2 fruit fly cellular contexts compared by ENCODE assay signal in the genomic region with DNA sequence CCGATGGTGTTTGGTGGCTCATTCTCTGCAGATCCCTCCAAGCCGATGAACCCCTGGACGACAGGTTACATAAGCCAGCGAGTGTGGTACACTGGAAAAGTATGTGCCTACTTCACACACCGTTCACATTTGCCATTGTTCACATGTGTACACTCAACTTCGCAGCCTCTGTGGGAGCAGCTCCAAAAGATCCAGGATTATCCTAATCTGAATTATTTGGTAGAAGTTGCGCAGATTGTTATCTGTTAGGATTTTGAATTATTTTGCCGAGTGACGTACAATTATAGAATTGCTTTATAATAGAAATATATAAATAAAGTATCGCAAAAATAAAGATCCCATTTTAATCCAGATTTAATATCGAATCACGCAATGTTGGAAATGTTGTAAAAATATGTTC.
TF ChIP-seq lines count a peak whose summit lies in the region.

No protein-coding gene starts in this region.

TF ChIP-seq in whole organism, prepupa, 60 proteins besides CTCF, POLR2A, EP300 and RAD21 (continues in another document):
- TF ChIP-seq CG8119 (GFP tag; IDR thresholded peaks at IDR 0.05; lab: Robert Waterston, UW) (peak; percentile 60), CG8632 (GFP tag; optimal IDR thresholded peaks at IDR 0.05; lab: Kevin White, UChicago) (peak; percentile 43), acj6 (GFP tag; optimal IDR thresholded peaks at IDR 0.05; lab: Kevin White, UChicago) (peak; percentile 59), Eip78C (GFP tag; lab: Kevin White, UChicago) (peak; percentile 92), CG31627 (GFP tag; optimal IDR thresholded peaks at IDR 0.05; lab: Kevin White, UChicago) (no peak), CG6163 (GFP tag; IDR thresholded peaks at IDR 0.05; lab: Robert Waterston, UW) (no peak), CG8319 (GFP tag; optimal IDR thresholded peaks at IDR 0.05; lab: Kevin White, UChicago) (peak; percentile 27), lz (GFP tag; optimal IDR thresholded peaks at IDR 0.05; lab: Kevin White, UChicago) (peak; percentile 10), Sox102F (GFP tag; optimal IDR thresholded peaks at IDR 0.05; lab: Kevin White, UChicago) (no peak), Ets21C (GFP tag; optimal IDR thresholded peaks at IDR 0.05; lab: Kevin White, UChicago) (no peak), Ets96B (tag; optimal IDR thresholded peaks at IDR 0.05; lab: Kevin White, UChicago) (peak; percentile 30), fkh (GFP tag; optimal IDR thresholded peaks at IDR 0.05; lab: Kevin White, UChicago) (no peak), svp (GFP tag; lab: Kevin White, UChicago) (peak; percentile 78), Gug (GFP tag; IDR thresholded peaks at IDR 0.05; lab: Robert Waterston, UW) (no peak), fd59A (GFP tag; optimal IDR thresholded peaks at IDR 0.05; lab: Kevin White, UChicago) (no peak), eg (GFP tag; IDR thresholded peaks at IDR 0.05; lab: Robert Waterston, UW) (no peak), dac (GFP tag; optimal IDR thresholded peaks at IDR 0.05; lab: Kevin White, UChicago) (peak; percentile 28), Hr38 (GFP tag; optimal IDR thresholded peaks at IDR 0.05; lab: Kevin White, UChicago) (no peak), Met (GFP tag; optimal IDR thresholded peaks at IDR 0.05; lab: Kevin White, UChicago) (no peak), fd85E (GFP tag; optimal IDR thresholded peaks at IDR 0.05; lab: Kevin White, UChicago) (no peak), CG16779 (tag; optimal IDR thresholded peaks at IDR 0.05; lab: Kevin White, UChicago) (peak; percentile 28), CG10669 (GFP tag; optimal IDR thresholded peaks at IDR 0.05; lab: Kevin White, UChicago) (peak; percentile 41), CG1621 (tag; optimal IDR thresholded peaks at IDR 0.05; lab: Kevin White, UChicago) (no peak), pdm3 (GFP tag; optimal IDR thresholded peaks at IDR 0.05; lab: Kevin White, UChicago) (peak; percentile 52), Hr4 (GFP tag; optimal IDR thresholded peaks at IDR 0.05; lab: Kevin White, UChicago) (peak; percentile 75), CG11762 (GFP tag; optimal IDR thresholded peaks at IDR 0.05; lab: Kevin White, UChicago; ENCODE audit: insufficient read depth) (peak; percentile 36), Sox15 (GFP tag; optimal IDR thresholded peaks at IDR 0.05; lab: Kevin White, UChicago) (peak; percentile 13), CG6792 (GFP tag; optimal IDR thresholded peaks at IDR 0.05; lab: Kevin White, UChicago) (peak; percentile 31), vri (GFP tag; optimal IDR thresholded peaks at IDR 0.05; lab: Kevin White, UChicago) (no peak), Lpt (GFP tag; optimal IDR thresholded peaks at IDR 0.05; lab: Kevin White, UChicago) (peak; percentile 14), CG11294 (GFP tag; IDR thresholded peaks at IDR 0.05; lab: Robert Waterston, UW) (no peak), dsx (GFP tag; optimal IDR thresholded peaks at IDR 0.05; lab: Kevin White, UChicago; ENCODE audit: poor library complexity, severe bottlenecking) (no peak), OdsH (GFP tag; optimal IDR thresholded peaks at IDR 0.05; lab: Kevin White, UChicago) (peak; percentile 71), cyc (GFP tag; optimal IDR thresholded peaks at IDR 0.05; lab: Kevin White, UChicago) (peak; percentile 7), net (GFP tag; optimal IDR thresholded peaks at IDR 0.05; lab: Kevin White, UChicago) (peak; percentile 32), CG11902 (GFP tag; optimal IDR thresholded peaks at IDR 0.05; lab: Kevin White, UChicago) (peak; percentile 23), CG3032 (tag; optimal IDR thresholded peaks at IDR 0.05; lab: Kevin White, UChicago) (peak; percentile 33), CG32006 (GFP tag; optimal IDR thresholded peaks at IDR 0.05; lab: Kevin White, UChicago) (peak; percentile 82), CG6854 (GFP tag; optimal IDR thresholded peaks at IDR 0.05; lab: Kevin White, UChicago) (no peak), CG4318 (GFP tag; optimal IDR thresholded peaks at IDR 0.05; lab: Kevin White, UChicago) (peak; percentile 57), CG3919 (GFP tag; optimal IDR thresholded peaks at IDR 0.05; lab: Kevin White, UChicago) (peak; percentile 53), spab (GFP tag; optimal IDR thresholded peaks at IDR 0.05; lab: Kevin White, UChicago) (peak; percentile 29), ss (GFP tag; optimal IDR thresholded peaks at IDR 0.05; lab: Kevin White, UChicago) (no peak), CG10631 (GFP tag; optimal IDR thresholded peaks at IDR 0.05; lab: Kevin White, UChicago) (peak; percentile 61), CG15336 (GFP tag; IDR thresholded peaks at IDR 0.05; lab: Robert Waterston, UW) (peak; percentile 63)

TF ChIP-seq in whole organism, pupa, 21 proteins besides CTCF, POLR2A, EP300 and RAD21:
- no peak for TF ChIP-seq CG13204 (GFP tag; optimal IDR thresholded peaks at IDR 0.05; lab: Kevin White, UChicago)
- peak; percentile 32 for TF ChIP-seq CG17806 (tag; optimal IDR thresholded peaks at IDR 0.05; lab: Kevin White, UChicago)
- TF ChIP-seq fd96Ca (GFP tag; IDR thresholded peaks at IDR 0.05; lab: Robert Waterston, UW), result 0 out of 3 replicates have a peak, but pooled peaks have one; percentile 25
- TF ChIP-seq D1 (tag; optimal IDR thresholded peaks at IDR 0.05; lab: Kevin White, UChicago), result no peak
- peak; percentile 47 for TF ChIP-seq Pif1B (GFP tag; optimal IDR thresholded peaks at IDR 0.05; lab: Kevin White, UChicago)
- TF ChIP-seq Pif1A (GFP tag; optimal IDR thresholded peaks at IDR 0.05; lab: Kevin White, UChicago), result peak; percentile 56
- TF ChIP-seq gl (tag; optimal IDR thresholded peaks at IDR 0.05; lab: Kevin White, UChicago), result no peak
- peak; percentile 71 for TF ChIP-seq CG8301 (tag; optimal IDR thresholded peaks at IDR 0.05; lab: Kevin White, UChicago)
- TF ChIP-seq CG9948 (tag; optimal IDR thresholded peaks at IDR 0.05; lab: Kevin White, UChicago), result peak; percentile 47
- TF ChIP-seq CG8159 (tag; optimal IDR thresholded peaks at IDR 0.05; lab: Kevin White, UChicago), result peak; percentile 54
- no peak for TF ChIP-seq CG32121 (GFP tag; IDR thresholded peaks at IDR 0.05; lab: Robert Waterston, UW)
- TF ChIP-seq CG14655 (GFP tag; optimal IDR thresholded peaks at IDR 0.05; lab: Kevin White, UChicago), result peak; percentile 84
- TF ChIP-seq CG34367 (tag; optimal IDR thresholded peaks at IDR 0.05; lab: Kevin White, UChicago), result peak; percentile 14
- TF ChIP-seq CG10348 (GFP tag; IDR thresholded peaks at IDR 0.05; lab: Robert Waterston, UW), result no peak
